Worm (Caenorhabditis elegans) whole organism, L4 larva: Measurements from ENCODE around the gene F40F8.4.

Source experiments
- F26F4.8 ChIP-seq: fragments of 200-800 bp; sonication (Bioruptor generic); conservative IDR thresholded peaks from 2 replicates; pipeline ENCODE4 v1.3.6; 2022; ENCODE audit warnings: missing genetic modification characterization, missing compliant biosample characterization
- F37D6.2 ChIP-seq: sonication (generic microtip); optimal IDR thresholded peaks from 2 replicates; lab custom pipeline; 2016; ENCODE audit warnings: mild to moderate bottlenecking, missing genetic modification characterization, missing compliant biosample characterization
- Y48G9A.11 ChIP-seq: fragments of 200-800 bp; sonication (Bioruptor generic); IDR thresholded peaks from 2 replicates; pipeline ENCODE4 v1.3.6; 2022; ENCODE audit warnings: missing genetic modification reagents, missing genetic modification characterization, missing compliant biosample characterization
- aha-1 ChIP-seq: fragments of 150-350 bp; peaks from one replicate; lab custom pipeline; 2014; ENCODE audit warnings: missing biosample characterization, missing genetic modification characterization
- ceh-32 ChIP-seq: sonication (generic microtip); optimal IDR thresholded peaks from 2 replicates; lab custom pipeline; 2016; ENCODE audit warnings: mild to moderate bottlenecking, missing genetic modification characterization, missing compliant biosample characterization; ENCODE audit not compliant: poor library complexity
- cey-2 ChIP-seq: sonication (generic microtip); optimal IDR thresholded peaks from 3 replicates; lab custom pipeline; 2017; ENCODE audit warnings: missing genetic modification characterization, mild to moderate bottlenecking, missing compliant biosample characterization, antibody characterized with exemption, borderline replicate concordance; ENCODE audit not compliant: insufficient read depth
- ctbp-1 ChIP-seq: fragments of 200-800 bp; sonication (Bioruptor generic); IDR thresholded peaks from 2 replicates; pipeline ENCODE4 v1.3.6; 2022; ENCODE audit warnings: missing genetic modification reagents, missing genetic modification characterization, missing compliant biosample characterization
- daf-16 ChIP-seq, 3 experiments: sonication (generic microtip); optimal IDR thresholded peaks; 2 replicates each; lab custom pipeline; 2016 to 2017; ENCODE audit warnings: missing genetic modification characterization in 3 of 3, missing genetic modification reagents in 3 of 3, mild to moderate bottlenecking in 2 of 3, missing compliant biosample characterization in 2 of 3, missing biosample characterization in 1 of 3, moderate library complexity in 1 of 3
- daf-19 ChIP-seq: fragments of 200-800 bp; sonication (Bioruptor generic); conservative IDR thresholded peaks from 2 replicates; pipeline ENCODE4 v1.3.6; 2022; ENCODE audit warnings: missing genetic modification characterization, missing compliant biosample characterization
- daf-8 ChIP-seq: fragments of 200-800 bp; sonication (Bioruptor generic); IDR thresholded peaks from 2 replicates; pipeline ENCODE4 v1.3.6; 2022; ENCODE audit warnings: missing genetic modification characterization, missing compliant biosample characterization
- dmd-6 ChIP-seq: fragments of 200-800 bp; sonication (Bioruptor generic); IDR thresholded peaks from 2 replicates; pipeline ENCODE4 v1.3.6; 2022; ENCODE audit warnings: missing genetic modification reagents, missing genetic modification characterization, missing compliant biosample characterization
- egl-43 ChIP-seq: fragments of 200-800 bp; sonication (Bioruptor generic); IDR thresholded peaks from 2 replicates; pipeline ENCODE4 v1.3.6; 2022; ENCODE audit warnings: missing genetic modification reagents, missing genetic modification characterization, missing compliant biosample characterization
- hlh-11 ChIP-seq: fragments of 200-800 bp; sonication (Bioruptor generic); optimal IDR thresholded peaks from 2 replicates; lab custom pipeline; 2018; ENCODE audit warnings: mild to moderate bottlenecking, missing genetic modification characterization, missing compliant biosample characterization
- hlh-30 ChIP-seq: sonication (generic microtip); optimal IDR thresholded peaks from 2 replicates; lab custom pipeline; 2017; ENCODE audit warnings: antibody characterized with exemption, mild to moderate bottlenecking, missing genetic modification characterization, missing compliant biosample characterization; ENCODE audit not compliant: insufficient read depth
- lin-13 ChIP-seq: fragments of 150-350 bp; optimal IDR thresholded peaks from 2 replicates; lab custom pipeline; 2014; ENCODE audit warnings: missing biosample characterization, missing genetic modification reagents, missing genetic modification characterization
- madf-5 ChIP-seq, 2 experiments: fragments of 200-800 bp; sonication (Bioruptor generic); IDR thresholded peaks; 2 replicates each; pipeline ENCODE4 v1.3.6; 2022; ENCODE audit warnings: missing compliant biosample characterization in 2 of 2, missing genetic modification characterization in 2 of 2
- mdl-1 ChIP-seq, 2 experiments: fragments of 150-350 bp in 1 of 2; sonication (generic microtip) in 1 of 2; optimal IDR thresholded peaks; 2 replicates each; lab custom pipeline; 2014 to 2017; ENCODE audit warnings: missing biosample characterization in 2 of 2, missing genetic modification characterization in 2 of 2
- mdt-29 ChIP-seq: fragments of 200-800 bp; sonication (Bioruptor generic); IDR thresholded peaks from 2 replicates; pipeline ENCODE4 v1.3.6; 2022; ENCODE audit warnings: missing genetic modification reagents, missing genetic modification characterization, missing compliant biosample characterization
- mep-1 ChIP-seq: fragments of 150-350 bp; sonication (generic microtip); optimal IDR thresholded peaks from 3 replicates; lab custom pipeline; 2014; ENCODE audit warnings: missing biosample characterization, missing genetic modification characterization
- mes-2 ChIP-seq: sonication (generic microtip); optimal IDR thresholded peaks from 2 replicates; lab custom pipeline; 2016; ENCODE audit warnings: missing genotype, mild to moderate bottlenecking, missing genetic modification characterization, missing compliant biosample characterization; ENCODE audit not compliant: poor library complexity, severe bottlenecking
- mxl-2 ChIP-seq: fragments of 200-800 bp; sonication (Bioruptor generic); conservative IDR thresholded peaks from 2 replicates; pipeline ENCODE4 v1.3.6; 2022; ENCODE audit warnings: missing genetic modification reagents, missing genetic modification characterization, missing compliant biosample characterization
- nhr-10 ChIP-seq: fragments of 150-350 bp; optimal IDR thresholded peaks from 2 replicates; lab custom pipeline; 2014; ENCODE audit warnings: missing biosample characterization, missing genetic modification characterization
- nhr-11 ChIP-seq: fragments of 150-350 bp; optimal IDR thresholded peaks from 2 replicates; lab custom pipeline; 2014; ENCODE audit warnings: missing biosample characterization, missing genetic modification characterization
- nhr-28 ChIP-seq: fragments of 150-350 bp; optimal IDR thresholded peaks from 2 replicates; lab custom pipeline; 2014; ENCODE audit warnings: missing biosample characterization, missing genetic modification characterization
- nhr-41 ChIP-seq: fragments of 200-800 bp; sonication (Bioruptor generic); IDR thresholded peaks from 2 replicates; pipeline ENCODE4 v1.3.6; 2022; ENCODE audit warnings: missing genetic modification reagents, missing genetic modification characterization, missing compliant biosample characterization
- nhr-42 ChIP-seq: fragments of 200-800 bp; sonication (Bioruptor generic); IDR thresholded peaks from 2 replicates; pipeline ENCODE4 v1.3.6; 2022; ENCODE audit warnings: missing genetic modification characterization, missing compliant biosample characterization
- php-3 ChIP-seq: fragments of 200-800 bp; sonication (Bioruptor generic); IDR thresholded peaks from 2 replicates; pipeline ENCODE4 v1.3.6; 2022; ENCODE audit warnings: missing genetic modification reagents, missing genetic modification characterization, missing compliant biosample characterization
- sdz-12 ChIP-seq: fragments of 200-800 bp; sonication (Bioruptor generic); optimal IDR thresholded peaks from 2 replicates; lab custom pipeline; 2018; ENCODE audit warnings: mild to moderate bottlenecking, missing genetic modification characterization, missing compliant biosample characterization
- set-16 ChIP-seq: fragments of 200-800 bp; sonication (Bioruptor generic); IDR thresholded peaks from 2 replicates; pipeline ENCODE4 v1.3.6; 2022; ENCODE audit warnings: missing genetic modification reagents, missing genetic modification characterization, missing compliant biosample characterization
- snpc-4 ChIP-seq: fragments of 150-350 bp; optimal IDR thresholded peaks from 2 replicates; lab custom pipeline; 2014; ENCODE audit warnings: missing biosample characterization, missing genetic modification characterization
- unc-39 ChIP-seq: sonication (generic microtip); optimal IDR thresholded peaks from 2 replicates; lab custom pipeline; 2017; ENCODE audit warnings: missing biosample characterization, missing genetic modification characterization
- unc-62 ChIP-seq, 3 experiments: fragments of 150-350 bp in 1 of 3; sonication (generic microtip); optimal IDR thresholded peaks in 2 of 3; peaks in 1 of 3; 1 replicate in 1 of 3; 2 replicates in 2 of 3; lab custom pipeline; 2014 to 2017; ENCODE audit warnings: missing biosample characterization in 3 of 3, missing genetic modification characterization in 3 of 3, missing genetic modification reagents in 3 of 3, missing genotype in 1 of 3
- vab-7 ChIP-seq: fragments of 200-800 bp; sonication (Bioruptor generic); IDR thresholded peaks from 2 replicates; pipeline ENCODE4 v1.3.6; 2022; ENCODE audit warnings: missing genetic modification reagents, missing genetic modification characterization, missing compliant biosample characterization
- zag-1 ChIP-seq: fragments of 150-350 bp; optimal IDR thresholded peaks from 2 replicates; lab custom pipeline; 2014; ENCODE audit warnings: missing biosample characterization, missing genetic modification characterization
- zfp-2 ChIP-seq: sonication (generic microtip); optimal IDR thresholded peaks from 2 replicates; lab custom pipeline; 2016; ENCODE audit warnings: mild to moderate bottlenecking, missing genetic modification characterization, missing compliant biosample characterization
- zip-2 ChIP-seq: fragments of 150-350 bp; optimal IDR thresholded peaks from 2 replicates; lab custom pipeline; 2014; ENCODE audit warnings: missing biosample characterization, missing genetic modification characterization

F40F8.4 gene

ce11 chrII:11149866-11150685 lies 10.0 kb upstream of the F40F8.4 start (continued):
- TF ChIP-seq nhr-28 (no peak), set-16 (GFP tag; lab: Robert Waterston, UW) (no peak), snpc-4 (no peak), mxl-2 (0 out of 2 replicates have a peak, but pooled peaks have one; percentile 46), mep-1 (tag; lab: Kevin White, UChicago) (peak; percentile 79), unc-39 (tag; lab: Kevin White, UChicago) (no peak), daf-8 (GFP tag; lab: Robert Waterston, UW) (0 out of 2 replicates have a peak, but pooled peaks have one; percentile 65), nhr-42 (GFP tag; lab: Robert Waterston, UW) (no peak), nhr-41 (GFP tag; lab: Robert Waterston, UW) (peak; percentile 57), ctbp-1 (GFP tag; lab: Robert Waterston, UW) (0 out of 2 replicates have a peak, but pooled peaks have one; percentile 10), zfp-2 (no peak), hlh-11 (tag; lab: Kevin White, UChicago) (peak; percentile 66), madf-5 (GFP tag; IDR thresholded peaks at IDR 0.05; lab: Robert Waterston, UW) (no peak), nhr-10 (tag; lab: Kevin White, UChicago) (peak; percentile 71)
- TF ChIP-seq, all 104 proteins: peak for 37

ce11 chrII:11142571-11142970 lies 2.5 kb upstream of the F40F8.4 start, which contains the start of gene arrd-6:
TSS of gene arrd-6 (plus strand) at chrII:11142739.
- TF ChIP-seq ceh-32 (tag; lab: Kevin White, UChicago) (no peak), unc-62 (GFP tag; optimal IDR thresholded peaks at IDR 0.05 in 1 of 2; lab: Kevin White, UChicago) (peak in 1 of 2 experiments; percentile 98), unc-62 (tag; optimal IDR thresholded peaks at IDR 0.05; lab: Kevin White, UChicago) (no peak), mes-2 (tag; lab: Kevin White, UChicago) (no peak), zip-2 (tag; lab: Kevin White, UChicago) (no peak), cey-2 (tag; lab: Kevin White, UChicago) (no peak), mdt-29 (no peak), sdz-12 (GFP tag; lab: Kevin White, UChicago) (no peak), Y48G9A.11 (GFP tag; lab: Robert Waterston, UW) (no peak), aha-1 (tag; lab: Kevin White, UChicago) (peak; percentile 56), daf-19 (GFP tag; lab: Robert Waterston, UW) (no peak), php-3 (GFP tag; lab: Robert Waterston, UW) (no peak), hlh-30 (tag; lab: Kevin White, UChicago) (peak; percentile 2), vab-7 (0 out of 2 replicates have a peak, but pooled peaks have one; percentile 34), lin-13 (GFP tag; lab: Kevin White, UChicago) (no peak), mdl-1 (tag; optimal IDR thresholded peaks at IDR 0.05; lab: Kevin White, UChicago) (peak in 1 of 2 experiments; percentile 11), F37D6.2 (tag; lab: Kevin White, UChicago) (no peak), nhr-11 (no peak), daf-16 (GFP tag; optimal IDR thresholded peaks at IDR 0.05; lab: Kevin White, UChicago) (no peak), daf-16 (tag; optimal IDR thresholded peaks at IDR 0.05; lab: Kevin White, UChicago) (no peak), F26F4.8 (GFP tag; lab: Robert Waterston, UW) (no peak), zag-1 (tag; lab: Kevin White, UChicago) (no peak), egl-43 (GFP tag; lab: Robert Waterston, UW) (no peak), set-16 (GFP tag; lab: Robert Waterston, UW) (no peak), dmd-6 (GFP tag; lab: Robert Waterston, UW) (no peak)
